Fruit fly (Drosophila melanogaster) whole organism, embryonic: ENCODE data around the gene CG10793.

Experiments used
- Antp ChIP-seq: fragments of 200-800 bp; sonication (Bioruptor generic); optimal IDR thresholded peaks from 3 replicates; lab custom pipeline; 2016; ENCODE audit warnings: missing biosample characterization, missing genetic modification characterization
- Atf6 ChIP-seq: fragments of 200-800 bp; sonication (Bioruptor generic); IDR thresholded peaks from 2 replicates; pipeline ENCODE4 v1.3.6; 2022; ENCODE audit warnings: missing biosample characterization, missing genetic modification characterization
- Blimp-1 ChIP-seq: fragments of 200-800 bp; sonication (Bioruptor generic); optimal IDR thresholded peaks from 3 replicates; lab custom pipeline; 2018; ENCODE audit warnings: missing biosample characterization, missing genetic modification characterization, mild to moderate bottlenecking, moderate library complexity, missing genetic modification reagents
- CG15269 ChIP-seq: fragments of 200-800 bp; sonication (Bioruptor generic); optimal IDR thresholded peaks from 2 replicates; lab custom pipeline; 2018; ENCODE audit warnings: missing biosample characterization, mild to moderate bottlenecking, missing genetic modification characterization, moderate library complexity
- CG1529 ChIP-seq: fragments of 200-800 bp; sonication (Bioruptor generic); optimal IDR thresholded peaks from 3 replicates; lab custom pipeline; 2018; ENCODE audit warnings: missing biosample characterization, missing genetic modification characterization
- CG7271 ChIP-seq: fragments of 200-800 bp; sonication (Bioruptor generic); optimal IDR thresholded peaks from 2 replicates; lab custom pipeline; 2018; ENCODE audit warnings: missing biosample characterization, mild to moderate bottlenecking, missing genetic modification characterization, moderate library complexity
- CG9437 ChIP-seq: fragments of 200-800 bp; sonication (Bioruptor generic); optimal IDR thresholded peaks from 2 replicates; lab custom pipeline; 2018; ENCODE audit warnings: missing biosample characterization, mild to moderate bottlenecking, missing genetic modification characterization
- Drgx ChIP-seq: fragments of 200-800 bp; sonication (Bioruptor generic); IDR thresholded peaks from 2 replicates; pipeline ENCODE4 v1.3.6; 2022; ENCODE audit warnings: missing biosample characterization, missing genetic modification characterization
- Ets97D ChIP-seq: fragments of 200-800 bp; sonication (Bioruptor generic); optimal IDR thresholded peaks from 3 replicates; lab custom pipeline; 2016; ENCODE audit warnings: missing biosample characterization, missing genetic modification characterization
- HLH54F ChIP-seq: fragments of 200-800 bp; sonication (Bioruptor generic); optimal IDR thresholded peaks from 3 replicates; lab custom pipeline; 2016; ENCODE audit warnings: missing biosample characterization, missing genetic modification characterization
- Hsf ChIP-seq: fragments of 200-800 bp; sonication (Bioruptor generic); optimal IDR thresholded peaks from 3 replicates; lab custom pipeline; 2016; ENCODE audit warnings: missing biosample characterization, missing genetic modification characterization
- nerfin-2 ChIP-seq: fragments of 200-800 bp; sonication (Bioruptor generic); IDR thresholded peaks from 2 replicates; pipeline ENCODE4 v1.3.6; 2022; ENCODE audit warnings: missing biosample characterization, missing genetic modification characterization; ENCODE audit not compliant: partially characterized antibody
- yki ChIP-seq: fragments of >200 bp; optimal IDR thresholded peaks from 3 replicates; lab custom pipeline; 2018

dm6 chrX:3361675-3362074, 45.5 kb upstream of the CG10793 start:
- TF ChIP-seq CG15269 (tag; lab: Kevin White, UChicago): no peak
- TF ChIP-seq Atf6: no peak
- no peak for TF ChIP-seq Drgx
- no peak for TF ChIP-seq CG1529 (GFP tag; lab: Kevin White, UChicago)
- TF ChIP-seq CG9437: no peak
- TF ChIP-seq HLH54F (GFP tag; lab: Kevin White, UChicago): no peak
- no peak for TF ChIP-seq nerfin-2 (GFP tag; lab: Robert Waterston, UW)
- TF ChIP-seq Hsf (GFP tag; lab: Kevin White, UChicago): no peak
- TF ChIP-seq yki (lab: Kevin White, UChicago): no peak
- no peak for TF ChIP-seq CG7271 (tag; lab: Kevin White, UChicago)
- no peak for TF ChIP-seq Ets97D (GFP tag; lab: Kevin White, UChicago)
- TF ChIP-seq Blimp-1 (GFP tag; lab: Kevin White, UChicago): no peak
- no peak for TF ChIP-seq Antp (GFP tag; lab: Kevin White, UChicago)
